Worm (Caenorhabditis elegans): ENCODE results near the gene spig-5.

The spig-5 gene

ce11 chrV:14355738-14356368 lies 47.6 kb downstream of the spig-5 start, which contains the start of gene cyn-1:
Gene cyn-1, plus strand, starts transcription at chrV:14356076.
- TF ChIP-seq snpc-4 (tag; optimal IDR thresholded peaks at IDR 0.05) (peak; percentile 86), R02D3.7 (tag; optimal IDR thresholded peaks at IDR 0.05) (peak; percentile 72), nhr-43 (tag; optimal IDR thresholded peaks at IDR 0.05; ENCODE audit: poor library complexity, severe bottlenecking) (peak; percentile 76), mdl-1 (tag; optimal IDR thresholded peaks at IDR 0.05) (no peak), nhr-77 (tag; optimal IDR thresholded peaks at IDR 0.05) (peak; percentile 14), ceh-28 (tag; optimal IDR thresholded peaks at IDR 0.05) (peak; percentile 68), nhr-25 (tag; optimal IDR thresholded peaks at IDR 0.05) (peak; percentile 35), ZK546.5 (tag; optimal IDR thresholded peaks at IDR 0.05) (no peak), nhr-12 (tag; optimal IDR thresholded peaks at IDR 0.05) (no peak), fkh-2 (tag; optimal IDR thresholded peaks at IDR 0.05) (no peak), elt-2 (tag; optimal IDR thresholded peaks at IDR 0.05) (peak; percentile 40), egl-27 (tag; optimal IDR thresholded peaks at IDR 0.05) (no peak), pqm-1 (tag; optimal IDR thresholded peaks at IDR 0.05) (no peak), fkh-10 (GFP tag; optimal IDR thresholded peaks at IDR 0.05) (peak; percentile 38), ceh-82 (tag; optimal IDR thresholded peaks at IDR 0.05) (peak; percentile 26), pha-4 (tag; optimal IDR thresholded peaks at IDR 0.05) (peak; percentile 93), ztf-4 (tag; optimal IDR thresholded peaks at IDR 0.05) (no peak), nhr-11 (tag; optimal IDR thresholded peaks at IDR 0.05) (no peak), sea-2 (GFP tag; optimal IDR thresholded peaks at IDR 0.05) (no peak), eor-1 (tag; optimal IDR thresholded peaks at IDR 0.05) (no peak), nfya-1 (tag; optimal IDR thresholded peaks at IDR 0.05; ENCODE audit: insufficient read depth) (peak; percentile 94), zag-1 (tag; optimal IDR thresholded peaks at IDR 0.05) (no peak), skn-1 (tag; optimal IDR thresholded peaks at IDR 0.05) (no peak), lin-15B (tag; optimal IDR thresholded peaks at IDR 0.05) (peak; percentile 88), lsy-12 (tag; optimal IDR thresholded peaks at IDR 0.05) (peak; percentile 77), ceh-9 (tag; optimal IDR thresholded peaks at IDR 0.05) (no peak), elt-3 (tag; optimal IDR thresholded peaks at IDR 0.05) (no peak), aly-2 (tag; optimal IDR thresholded peaks at IDR 0.05) (no peak), unc-39 (tag; optimal IDR thresholded peaks at IDR 0.05) (no peak), jun-1 (tag; optimal IDR thresholded peaks at IDR 0.05) (peak; percentile 77), nhr-76 (tag; optimal IDR thresholded peaks at IDR 0.05) (no peak), nhr-67 (tag; optimal IDR thresholded peaks at IDR 0.05) (no peak), ceh-16 (tag; optimal IDR thresholded peaks at IDR 0.05) (no peak), tbx-2 (tag; optimal IDR thresholded peaks at IDR 0.05) (peak; percentile 69), lin-39 (tag; optimal IDR thresholded peaks at IDR 0.05) (peak; percentile 28), nhr-23 (tag; optimal IDR thresholded peaks at IDR 0.05) (peak; percentile 91), daf-12 (tag; optimal IDR thresholded peaks at IDR 0.05) (no peak), hmg-11 (tag; optimal IDR thresholded peaks at IDR 0.05) (peak; percentile 41), egl-5 (tag; optimal IDR thresholded peaks at IDR 0.05) (peak; percentile 87)

ce11 chrV:14357347-14357746 lies 49.1 kb downstream of the spig-5 start:
- peak; percentile 86 for TF ChIP-seq nfya-1 (tag; optimal IDR thresholded peaks at IDR 0.05; ENCODE audit: insufficient read depth)
